Worm (Caenorhabditis elegans) whole organism, L4 larva: ENCODE data around the gene F46H5.11.
A peak's percentile ranks its signal among the peaks of the same experiment; 100 is the strongest.

Experiments
- F44E2.7 ChIP-seq: fragments of 200-800 bp; sonication (Bioruptor generic); IDR thresholded peaks from 2 replicates; pipeline ENCODE4 v2.1.2; 2022; ENCODE audit warnings: missing genetic modification characterization, missing compliant biosample characterization
- R02D3.7 ChIP-seq: fragments of 150-350 bp; sonication (generic microtip); optimal IDR thresholded peaks from 3 replicates; lab custom pipeline; 2014; ENCODE audit warnings: missing biosample characterization, missing genetic modification characterization
- T20F7.1 ChIP-seq: fragments of 200-800 bp; sonication (Bioruptor generic); optimal IDR thresholded peaks from 2 replicates; lab custom pipeline; 2018; ENCODE audit warnings: mild to moderate bottlenecking, missing genetic modification characterization, missing compliant biosample characterization
- T26A8.4 ChIP-seq: fragments of 200-800 bp; sonication (Bioruptor generic); IDR thresholded peaks from 2 replicates; pipeline ENCODE4 v1.3.6; 2022; ENCODE audit warnings: missing genetic modification characterization, missing compliant biosample characterization
- Y105C5A.15 ChIP-seq: fragments of 200-800 bp; sonication (Bioruptor generic); IDR thresholded peaks from 2 replicates; pipeline ENCODE4 v1.3.6; 2022; ENCODE audit warnings: missing genetic modification characterization, missing compliant biosample characterization
- Y48G9A.11 ChIP-seq: fragments of 200-800 bp; sonication (Bioruptor generic); IDR thresholded peaks from 2 replicates; pipeline ENCODE4 v1.3.6; 2022; ENCODE audit warnings: missing genetic modification reagents, missing genetic modification characterization, missing compliant biosample characterization
- Y75B8A.6 ChIP-seq: fragments of 200-800 bp; sonication (Bioruptor generic); IDR thresholded peaks from 2 replicates; pipeline ENCODE4 v1.3.6; 2022; ENCODE audit warnings: missing genetic modification reagents, missing genetic modification characterization, missing compliant biosample characterization
- aha-1 ChIP-seq: fragments of 150-350 bp; peaks from one replicate; lab custom pipeline; 2014; ENCODE audit warnings: missing biosample characterization, missing genetic modification characterization
- ama-1 ChIP-seq: fragments of 150-350 bp; optimal IDR thresholded peaks from 2 replicates; lab custom pipeline; 2014; ENCODE audit warnings: inconsistent platforms, mixed read lengths
- ceh-20 ChIP-seq: fragments of 200-800 bp; sonication (Bioruptor generic); IDR thresholded peaks from 2 replicates; pipeline ENCODE4 v1.3.6; 2022; ENCODE audit warnings: missing genetic modification reagents, missing genetic modification characterization, missing compliant biosample characterization
- ceh-32 ChIP-seq: sonication (generic microtip); optimal IDR thresholded peaks from 2 replicates; lab custom pipeline; 2016; ENCODE audit warnings: mild to moderate bottlenecking, missing genetic modification characterization, missing compliant biosample characterization; ENCODE audit not compliant: poor library complexity
- ceh-82 ChIP-seq: sonication (generic microtip); optimal IDR thresholded peaks from 2 replicates; lab custom pipeline; 2017; ENCODE audit warnings: missing biosample characterization, missing genetic modification characterization
- ctbp-1 ChIP-seq: fragments of 200-800 bp; sonication (Bioruptor generic); IDR thresholded peaks from 2 replicates; pipeline ENCODE4 v1.3.6; 2022; ENCODE audit warnings: missing genetic modification reagents, missing genetic modification characterization, missing compliant biosample characterization
- daf-16 ChIP-seq, 3 experiments: sonication (generic microtip); optimal IDR thresholded peaks; 2 replicates each; lab custom pipeline; 2016 to 2017; ENCODE audit warnings: missing genetic modification characterization in 3 of 3, missing genetic modification reagents in 3 of 3, mild to moderate bottlenecking in 2 of 3, missing compliant biosample characterization in 2 of 3, missing biosample characterization in 1 of 3, moderate library complexity in 1 of 3
- daf-19 ChIP-seq: fragments of 200-800 bp; sonication (Bioruptor generic); conservative IDR thresholded peaks from 2 replicates; pipeline ENCODE4 v1.3.6; 2022; ENCODE audit warnings: missing genetic modification characterization, missing compliant biosample characterization
- dmd-6 ChIP-seq: fragments of 200-800 bp; sonication (Bioruptor generic); IDR thresholded peaks from 2 replicates; pipeline ENCODE4 v1.3.6; 2022; ENCODE audit warnings: missing genetic modification reagents, missing genetic modification characterization, missing compliant biosample characterization
- duxl-1 ChIP-seq: sonication (generic microtip); optimal IDR thresholded peaks from 2 replicates; lab custom pipeline; 2016; ENCODE audit warnings: mild to moderate bottlenecking, missing genetic modification characterization, moderate library complexity, missing compliant biosample characterization; ENCODE audit not compliant: poor library complexity
- dve-1 ChIP-seq: sonication (generic microtip); optimal IDR thresholded peaks from 2 replicates; lab custom pipeline; 2017; ENCODE audit warnings: antibody characterized with exemption, mild to moderate bottlenecking, missing genetic modification characterization, missing compliant biosample characterization; ENCODE audit not compliant: insufficient read depth
- fkh-10 ChIP-seq: fragments of 150-350 bp; optimal IDR thresholded peaks from 2 replicates; lab custom pipeline; 2014; ENCODE audit warnings: missing biosample characterization, missing genetic modification reagents, missing genetic modification characterization
- gei-8 ChIP-seq: fragments of 200-800 bp; sonication (Bioruptor generic); optimal IDR thresholded peaks from 2 replicates; lab custom pipeline; 2018; ENCODE audit warnings: mild to moderate bottlenecking, missing genetic modification characterization, missing compliant biosample characterization
- hif-1 ChIP-seq, 2 experiments: sonication (generic microtip); optimal IDR thresholded peaks; 2 replicates each; lab custom pipeline; 2016 to 2017; ENCODE audit warnings: missing compliant biosample characterization in 2 of 2, missing genetic modification characterization in 2 of 2, missing genetic modification reagents in 2 of 2, missing genotype in 2 of 2, mild to moderate bottlenecking in 1 of 2
- hlh-11 ChIP-seq: fragments of 200-800 bp; sonication (Bioruptor generic); optimal IDR thresholded peaks from 2 replicates; lab custom pipeline; 2018; ENCODE audit warnings: mild to moderate bottlenecking, missing genetic modification characterization, missing compliant biosample characterization
- hlh-30 ChIP-seq: sonication (generic microtip); optimal IDR thresholded peaks from 2 replicates; lab custom pipeline; 2017; ENCODE audit warnings: antibody characterized with exemption, mild to moderate bottlenecking, missing genetic modification characterization, missing compliant biosample characterization; ENCODE audit not compliant: insufficient read depth
- lin-1 ChIP-seq: fragments of 200-800 bp; sonication (Bioruptor generic); IDR thresholded peaks from 2 replicates; pipeline ENCODE4 v1.3.6; 2022; ENCODE audit warnings: missing genetic modification reagents, missing genetic modification characterization, missing compliant biosample characterization
- lin-38 ChIP-seq: fragments of 200-800 bp; sonication (Bioruptor generic); IDR thresholded peaks from 2 replicates; pipeline ENCODE4 v1.3.6; 2022; ENCODE audit warnings: missing genetic modification reagents, missing genetic modification characterization, missing compliant biosample characterization
- lsy-2 ChIP-seq, 2 experiments: fragments of 150-350 bp in 1 of 2; sonication (generic microtip) in 1 of 2; optimal IDR thresholded peaks; 2 replicates each; lab custom pipeline; 2014 to 2017; ENCODE audit warnings: missing biosample characterization in 2 of 2, missing genetic modification characterization in 2 of 2
- madf-9 ChIP-seq: fragments of 200-800 bp; sonication (Bioruptor generic); conservative IDR thresholded peaks from 2 replicates; pipeline ENCODE4 v1.3.6; 2022; ENCODE audit warnings: missing genetic modification reagents, missing genetic modification characterization, missing compliant biosample characterization
- mdl-1 ChIP-seq, 2 experiments: fragments of 150-350 bp in 1 of 2; sonication (generic microtip) in 1 of 2; optimal IDR thresholded peaks; 2 replicates each; lab custom pipeline; 2014 to 2017; ENCODE audit warnings: missing biosample characterization in 2 of 2, missing genetic modification characterization in 2 of 2
- mep-1 ChIP-seq: fragments of 150-350 bp; sonication (generic microtip); optimal IDR thresholded peaks from 3 replicates; lab custom pipeline; 2014; ENCODE audit warnings: missing biosample characterization, missing genetic modification characterization
- mes-2 ChIP-seq: sonication (generic microtip); optimal IDR thresholded peaks from 2 replicates; lab custom pipeline; 2016; ENCODE audit warnings: missing genotype, mild to moderate bottlenecking, missing genetic modification characterization, missing compliant biosample characterization; ENCODE audit not compliant: poor library complexity, severe bottlenecking
- nhr-25 ChIP-seq: sonication (generic microtip); optimal IDR thresholded peaks from 2 replicates; lab custom pipeline; 2017; ENCODE audit warnings: missing genetic modification characterization, mild to moderate bottlenecking, missing compliant biosample characterization, antibody characterized with exemption, moderate library complexity, borderline replicate concordance; ENCODE audit not compliant: insufficient read depth
- nhr-76 ChIP-seq: fragments of 150-350 bp; optimal IDR thresholded peaks from 2 replicates; lab custom pipeline; 2014; ENCODE audit warnings: missing biosample characterization, missing genetic modification characterization
- pha-4 ChIP-seq, 2 experiments: fragments of 150-350 bp in 1 of 2; fragments of 200-800 bp in 1 of 2; sonication (Bioruptor generic) in 1 of 2; IDR thresholded peaks in 1 of 2; optimal IDR thresholded peaks in 1 of 2; 2 replicates each; pipeline versions ENCODE4 v1.3.6 to Lab custom; 2014 to 2022; ENCODE audit warnings: missing genetic modification characterization in 2 of 2, missing genetic modification reagents in 2 of 2, missing biosample characterization in 1 of 2, missing compliant biosample characterization in 1 of 2
- rbr-2 ChIP-seq: sonication (generic microtip); optimal IDR thresholded peaks from 2 replicates; lab custom pipeline; 2016; ENCODE audit warnings: missing genotype, missing genetic modification characterization, missing compliant biosample characterization
- saeg-2 ChIP-seq: fragments of 200-800 bp; sonication (Bioruptor generic); IDR thresholded peaks from 2 replicates; pipeline ENCODE4 v1.3.6; 2022; ENCODE audit warnings: missing genetic modification reagents, missing genetic modification characterization, missing compliant biosample characterization
- set-16 ChIP-seq: fragments of 200-800 bp; sonication (Bioruptor generic); IDR thresholded peaks from 2 replicates; pipeline ENCODE4 v1.3.6; 2022; ENCODE audit warnings: missing genetic modification reagents, missing genetic modification characterization, missing compliant biosample characterization
- skn-1 ChIP-seq: fragments of 150-350 bp; optimal IDR thresholded peaks from 2 replicates; lab custom pipeline; 2014; ENCODE audit warnings: missing biosample characterization, missing genetic modification characterization
- snpc-4 ChIP-seq: fragments of 150-350 bp; optimal IDR thresholded peaks from 2 replicates; lab custom pipeline; 2014; ENCODE audit warnings: missing biosample characterization, missing genetic modification characterization
- unc-39 ChIP-seq: sonication (generic microtip); optimal IDR thresholded peaks from 2 replicates; lab custom pipeline; 2017; ENCODE audit warnings: missing biosample characterization, missing genetic modification characterization
- unc-62 ChIP-seq, 3 experiments: fragments of 150-350 bp in 1 of 3; sonication (generic microtip); optimal IDR thresholded peaks in 2 of 3; peaks in 1 of 3; 1 replicate in 1 of 3; 2 replicates in 2 of 3; lab custom pipeline; 2014 to 2017; ENCODE audit warnings: missing biosample characterization in 3 of 3, missing genetic modification characterization in 3 of 3, missing genetic modification reagents in 3 of 3, missing genotype in 1 of 3
- vab-7 ChIP-seq: fragments of 200-800 bp; sonication (Bioruptor generic); IDR thresholded peaks from 2 replicates; pipeline ENCODE4 v1.3.6; 2022; ENCODE audit warnings: missing genetic modification reagents, missing genetic modification characterization, missing compliant biosample characterization
- zfp-3 ChIP-seq: fragments of 200-800 bp; sonication (Bioruptor generic); conservative IDR thresholded peaks from 2 replicates; pipeline ENCODE4 v1.3.6; 2022; ENCODE audit warnings: missing genetic modification reagents, missing genetic modification characterization, missing compliant biosample characterization

Gene F46H5.11

DNA sequence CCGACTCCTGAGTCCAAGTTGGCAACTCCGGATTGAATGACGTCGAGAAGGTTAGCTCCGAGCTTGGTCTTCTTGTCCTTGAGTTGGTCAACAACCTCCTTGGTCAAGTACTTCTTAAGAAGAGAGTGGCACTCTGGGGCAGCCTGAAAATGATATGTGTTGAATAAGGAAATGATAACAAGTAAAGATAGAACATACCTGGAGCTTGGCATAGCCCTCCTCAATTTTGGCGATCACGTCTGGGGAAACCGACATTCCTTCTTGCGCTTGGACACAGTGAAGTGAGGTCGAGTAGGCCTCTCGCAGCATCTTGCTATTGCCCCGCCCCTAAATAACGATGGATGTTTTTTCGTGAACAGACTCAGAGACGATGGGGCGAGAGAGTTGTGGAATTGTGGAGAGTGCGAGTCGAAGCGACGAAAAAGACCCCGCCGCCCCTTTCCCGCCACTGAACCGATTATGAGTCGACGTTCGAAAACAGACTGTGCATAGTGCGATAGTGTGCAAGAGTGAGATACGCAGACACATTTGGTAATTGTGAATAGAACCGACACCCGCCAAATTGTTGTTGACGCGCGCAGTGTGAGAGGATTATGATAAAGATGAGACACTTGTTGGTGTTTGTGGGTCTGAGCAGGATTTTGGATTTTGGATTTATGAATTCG is 39.6 kb downstream of the F46H5.11 start (continued):
- TF ChIP-seq gei-8 (no peak), vab-7 (GFP tag; lab: Robert Waterston, UW) (no peak), rbr-2 (tag; lab: Kevin White, UChicago) (peak; percentile 22), hlh-11 (tag; lab: Kevin White, UChicago) (peak; percentile 83), pha-4 (GFP tag; IDR thresholded peaks at IDR 0.05; lab: Robert Waterston, UW) (no peak), pha-4 (tag; optimal IDR thresholded peaks at IDR 0.05; lab: Kevin White, UChicago) (no peak), ctbp-1 (GFP tag; lab: Robert Waterston, UW) (no peak), daf-19 (no peak), Y75B8A.6 (GFP tag; lab: Robert Waterston, UW) (0 out of 2 replicates have a peak, but pooled peaks have one; percentile 20), snpc-4 (tag; lab: Kevin White, UChicago) (no peak)

DNA sequence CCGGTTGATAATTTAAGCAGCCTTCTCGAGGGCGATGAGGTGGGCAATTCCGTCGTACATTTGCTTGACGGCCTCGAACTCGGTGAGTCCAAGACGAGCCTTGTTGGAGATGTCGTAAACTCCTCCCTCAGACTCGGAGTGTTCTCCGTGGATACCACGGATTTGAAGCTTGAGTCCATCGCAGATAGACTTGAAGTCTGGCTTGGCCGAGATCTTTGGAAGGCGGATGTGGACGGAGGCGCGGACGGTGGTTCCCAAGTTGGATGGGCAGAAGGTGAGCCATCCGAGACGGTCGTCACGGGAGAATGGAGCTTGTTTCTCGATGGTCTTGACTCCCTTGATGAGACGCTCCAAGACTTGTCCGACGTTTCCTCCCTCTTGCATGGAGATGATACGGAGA is 41.0 kb downstream of the F46H5.11 start:
- no peak for TF ChIP-seq saeg-2 (GFP tag; lab: Robert Waterston, UW)
- 0 out of 2 replicates have a peak, but pooled peaks have one; percentile 8 for TF ChIP-seq ceh-20 (GFP tag; lab: Robert Waterston, UW)
- TF ChIP-seq lin-1 (GFP tag; lab: Robert Waterston, UW): no peak
- TF ChIP-seq set-16 (GFP tag; lab: Robert Waterston, UW): peak; percentile 71

ce11 chrX:7230321-7230720 is 41.5 kb downstream of the F46H5.11 start:
- TF ChIP-seq hif-1 (tag; optimal IDR thresholded peaks at IDR 0.05; lab: Kevin White, UChicago): no peak
- TF ChIP-seq mep-1 (tag; lab: Kevin White, UChicago): peak; percentile 53
- TF ChIP-seq nhr-76 (tag; lab: Kevin White, UChicago): no peak
- TF ChIP-seq duxl-1 (tag; lab: Kevin White, UChicago): peak; percentile 20
- peak; percentile 45 for TF ChIP-seq nhr-25 (tag; lab: Kevin White, UChicago)
- no peak for TF ChIP-seq unc-39 (tag; lab: Kevin White, UChicago)
- TF ChIP-seq unc-62 (GFP tag; optimal IDR thresholded peaks at IDR 0.05 in 1 of 2; lab: Kevin White, UChicago): peak in 1 of 2 experiments; percentile 68
- TF ChIP-seq unc-62 (tag; optimal IDR thresholded peaks at IDR 0.05; lab: Kevin White, UChicago): no peak
- no peak for TF ChIP-seq lin-38 (GFP tag; lab: Robert Waterston, UW)
- TF ChIP-seq R02D3.7: no peak
- 0 out of 2 replicates have a peak, but pooled peaks have one; percentile 28 for TF ChIP-seq ceh-20 (GFP tag; lab: Robert Waterston, UW)
- TF ChIP-seq daf-16 (GFP tag; optimal IDR thresholded peaks at IDR 0.05; lab: Kevin White, UChicago): peak in 1 of 2 experiments; percentile 78
- TF ChIP-seq daf-16 (tag; optimal IDR thresholded peaks at IDR 0.05; lab: Kevin White, UChicago): peak; percentile 31
- TF ChIP-seq madf-9: no peak
- TF ChIP-seq F44E2.7 (GFP tag; lab: Robert Waterston, UW): no peak
- peak in 1 of 2 experiments; percentile 59 for TF ChIP-seq lsy-2 (tag; optimal IDR thresholded peaks at IDR 0.05; lab: Kevin White, UChicago)
- peak; percentile 7 to 14 for TF ChIP-seq mdl-1 (tag; optimal IDR thresholded peaks at IDR 0.05; lab: Kevin White, UChicago)
- peak; percentile 31 for TF ChIP-seq skn-1 (tag; lab: Kevin White, UChicago)
- no peak for TF ChIP-seq vab-7 (GFP tag; lab: Robert Waterston, UW)
- peak; percentile 29 for TF ChIP-seq hlh-30 (tag; lab: Kevin White, UChicago)
- TF ChIP-seq dve-1 (tag; lab: Kevin White, UChicago): peak; percentile 58
- TF ChIP-seq snpc-4 (tag; lab: Kevin White, UChicago): no peak
- TF ChIP-seq Y48G9A.11 (GFP tag; lab: Robert Waterston, UW): no peak
- peak; percentile 19 for TF ChIP-seq rbr-2 (tag; lab: Kevin White, UChicago)
- no peak for TF ChIP-seq T20F7.1 (GFP tag; lab: Kevin White, UChicago)
- no peak for TF ChIP-seq ceh-32 (tag; lab: Kevin White, UChicago)
- no peak for TF ChIP-seq fkh-10
- TF ChIP-seq ceh-82 (tag; lab: Kevin White, UChicago): no peak
- TF ChIP-seq aha-1: peak; percentile 73
- no peak for TF ChIP-seq Y105C5A.15
- TF ChIP-seq T26A8.4 (GFP tag; lab: Robert Waterston, UW): no peak; the same call in 1 of the 2 replicates
- TF ChIP-seq mes-2 (tag; lab: Kevin White, UChicago): peak; percentile 13
- TF ChIP-seq dmd-6: no peak
- peak; percentile 82 for TF ChIP-seq ama-1 (lab: Kevin White, UChicago)
- 0 out of 2 replicates have a peak, but pooled peaks have one; percentile 44 for TF ChIP-seq zfp-3
- peak; percentile 12 for TF ChIP-seq hlh-11 (tag; lab: Kevin White, UChicago)
